Worm (Caenorhabditis elegans): ENCODE data around the gene arf-6.

The arf-6 gene

ce11 chrIV:16946746-16947145 lies at the start of gene arf-6, which contains the start of gene Y116A8C.9 (continued):
- TF ChIP-seq snpc-4 (GFP tag; optimal IDR thresholded peaks at IDR 0.05): peak; percentile 77
- TF ChIP-seq snpc-4 (tag; optimal IDR thresholded peaks at IDR 0.05): peak; percentile 7 to 89 (median 88)
- no peak for TF ChIP-seq lag-1 (GFP tag; IDR thresholded peaks at IDR 0.05)
- TF ChIP-seq B0336.3 (GFP tag; IDR thresholded peaks at IDR 0.05): no peak
- peak; percentile 49 for TF ChIP-seq F23B12.7 (tag; optimal IDR thresholded peaks at IDR 0.05; ENCODE audit: insufficient read depth)
- no peak for TF ChIP-seq ceh-58 (GFP tag; IDR thresholded peaks at IDR 0.05)
- TF ChIP-seq lsy-27 (tag; optimal IDR thresholded peaks at IDR 0.05; ENCODE audit: borderline replicate concordance, insufficient read depth): no peak
- TF ChIP-seq ama-1 (optimal IDR thresholded peaks at IDR 0.05): no peak
- TF ChIP-seq ama-1 (GFP tag; optimal IDR thresholded peaks at IDR 0.05): peak in 1 of 2 experiments; percentile 36
- no peak for TF ChIP-seq Y79H2A.3 (GFP tag; conservative IDR thresholded peaks at IDR 0.05)
- no peak for TF ChIP-seq tbx-9 (tag; optimal IDR thresholded peaks at IDR 0.05; ENCODE audit: borderline replicate concordance)
- no peak for TF ChIP-seq sdz-38 (tag; optimal IDR thresholded peaks at IDR 0.05)
- peak; percentile 69 for TF ChIP-seq snpc-3.4 (tag; optimal IDR thresholded peaks at IDR 0.05)
- no peak for TF ChIP-seq K11D2.4 (GFP tag; IDR thresholded peaks at IDR 0.05)
- no peak for TF ChIP-seq mes-4 (tag; optimal IDR thresholded peaks at IDR 0.05)
- TF ChIP-seq rcor-1 (GFP tag; IDR thresholded peaks at IDR 0.05): 0 out of 2 replicates have a peak, but pooled peaks have one; percentile 20
- no peak for TF ChIP-seq repo-1 (tag; optimal IDR thresholded peaks at IDR 0.05)
- no peak for TF ChIP-seq let-526 (GFP tag; IDR thresholded peaks at IDR 0.05)
- no peak for TF ChIP-seq T26A5.8 (tag; optimal IDR thresholded peaks at IDR 0.05)
- no peak for TF ChIP-seq hsf-1 (GFP tag; IDR thresholded peaks at IDR 0.05)
- TF ChIP-seq hlh-26 (GFP tag; conservative IDR thresholded peaks at IDR 0.05): no peak
- no peak for TF ChIP-seq B0261.1 (tag; optimal IDR thresholded peaks at IDR 0.05)
- no peak for TF ChIP-seq Y56A3A.18 (GFP tag; IDR thresholded peaks at IDR 0.05)

ce11 chrIV:16898205-16898604 lies 48.7 kb upstream of the arf-6 start:
- TF ChIP-seq ztf-3 (GFP tag; optimal IDR thresholded peaks at IDR 0.05): no peak
- no peak for TF ChIP-seq F55B11.4 (tag; optimal IDR thresholded peaks at IDR 0.05; ENCODE audit: borderline replicate concordance, insufficient read depth)
- no peak for TF ChIP-seq lag-1 (GFP tag; IDR thresholded peaks at IDR 0.05)
- TF ChIP-seq snpc-4 (GFP tag; optimal IDR thresholded peaks at IDR 0.05): no peak
- no peak for TF ChIP-seq snpc-4 (tag; optimal IDR thresholded peaks at IDR 0.05)
- no peak for TF ChIP-seq mes-4 (tag; optimal IDR thresholded peaks at IDR 0.05)

ce11 chrIV:16910831-16911230 lies 36.1 kb upstream of the arf-6 start:
- peak; percentile 93 for TF ChIP-seq hsf-1 (GFP tag; IDR thresholded peaks at IDR 0.05)

ce11 chrIV:16915751-16916150 lies 31.2 kb upstream of the arf-6 start, which contains the start of gene Y116A8C.3:
Gene Y116A8C.3, plus strand, starts transcription at chrIV:16916051.
- no peak for TF ChIP-seq snpc-3.4 (tag; optimal IDR thresholded peaks at IDR 0.05)
- TF ChIP-seq fkh-3 (tag; optimal IDR thresholded peaks at IDR 0.05): no peak
- no peak for TF ChIP-seq Y67H2A.10 (GFP tag; conservative IDR thresholded peaks at IDR 0.05)
- TF ChIP-seq ceh-40 (GFP tag; IDR thresholded peaks at IDR 0.05): no peak
- TF ChIP-seq ztf-3 (GFP tag; optimal IDR thresholded peaks at IDR 0.05): no peak
- TF ChIP-seq snpc-4 (GFP tag; optimal IDR thresholded peaks at IDR 0.05): no peak
- TF ChIP-seq snpc-4 (tag; optimal IDR thresholded peaks at IDR 0.05): peak in 1 of 4 experiments; percentile 44
- no peak for TF ChIP-seq rec-8 (tag; optimal IDR thresholded peaks at IDR 0.05)
- no peak for TF ChIP-seq nhr-27 (tag; optimal IDR thresholded peaks at IDR 0.05)

ce11 chrIV:16917831-16918429 lies 29.0 kb upstream of the arf-6 start, which contains the start of the genes Y116A8C.469 and Y116A8C.468:
Gene Y116A8C.469, minus strand, starts transcription at chrIV:16917931.
Gene Y116A8C.468, plus strand, starts transcription at chrIV:16918379.
- no peak for TF ChIP-seq egl-44 (GFP tag; IDR thresholded peaks at IDR 0.05)
- TF ChIP-seq ekl-4 (GFP tag; IDR thresholded peaks at IDR 0.05): no peak
- no peak for TF ChIP-seq snpc-1.3 (tag; optimal IDR thresholded peaks at IDR 0.05; ENCODE audit: insufficient read depth)
- no peak for TF ChIP-seq nhr-90 (tag; optimal IDR thresholded peaks at IDR 0.05)
- TF ChIP-seq atf-7 (tag; optimal IDR thresholded peaks at IDR 0.05): no peak
- no peak for TF ChIP-seq ztf-22 (GFP tag; optimal IDR thresholded peaks at IDR 0.05)
- TF ChIP-seq fkh-3 (tag; optimal IDR thresholded peaks at IDR 0.05): no peak
- TF ChIP-seq B0261.1 (tag; optimal IDR thresholded peaks at IDR 0.05): no peak
- no peak for TF ChIP-seq egrh-3 (GFP tag; IDR thresholded peaks at IDR 0.05)
- no peak for TF ChIP-seq him-1 (tag; optimal IDR thresholded peaks at IDR 0.05)
- TF ChIP-seq mes-4 (tag; optimal IDR thresholded peaks at IDR 0.05): no peak
- no peak for TF ChIP-seq F23B12.7 (tag; optimal IDR thresholded peaks at IDR 0.05; ENCODE audit: insufficient read depth)
- no peak for TF ChIP-seq zfh-2 (GFP tag; conservative IDR thresholded peaks at IDR 0.05)
